1 fruit fly cellular context compared by ENCODE assay signal in the genomic region with DNA sequence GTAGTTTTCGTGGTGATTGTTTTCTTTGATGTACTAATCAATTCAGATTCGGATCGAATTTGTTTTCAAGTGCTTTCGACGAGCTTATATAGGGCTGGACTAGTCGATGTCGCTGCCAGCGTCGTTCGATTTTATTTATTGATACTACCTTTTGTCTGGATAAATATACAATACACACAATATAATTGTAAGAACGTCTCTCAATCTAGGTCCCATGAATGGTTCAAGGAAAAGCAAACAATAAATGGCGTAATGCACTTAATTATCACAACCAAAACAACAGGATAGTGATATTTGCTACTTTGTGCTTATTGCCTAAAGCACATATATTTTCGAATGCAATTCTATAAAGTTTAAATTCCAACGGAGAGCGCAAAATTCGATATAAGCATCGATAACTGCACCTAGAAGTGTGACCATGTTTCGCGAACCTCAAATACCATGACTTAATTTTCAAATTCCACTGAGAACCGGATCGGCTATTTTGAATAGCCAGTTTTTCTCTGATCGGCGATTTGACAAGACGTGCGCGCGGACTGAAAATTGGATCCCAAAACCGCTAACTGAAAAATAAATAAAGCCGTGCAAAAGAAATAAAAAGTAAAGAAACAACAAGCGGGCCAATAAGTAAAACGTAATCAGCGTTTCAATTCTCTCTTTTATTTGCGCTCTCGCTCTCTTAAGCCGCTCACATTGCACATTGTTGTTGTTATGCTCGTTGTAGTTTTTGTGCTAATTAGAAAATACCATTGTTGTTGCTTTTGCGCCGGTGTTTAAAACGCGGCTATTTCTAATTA.
TF ChIP-seq lines count a peak whose summit lies in the region.

A gene (minus strand): TSS at position 51 of the 797 bp plus-strand sequence.
A gene (plus strand): TSS at position 493 of the 797 bp plus-strand sequence.

TF ChIP-seq in whole organism, embryonic, 481 proteins besides CTCF, POLR2A, EP300 and RAD21 (continued from another document and continues in another):
- TF ChIP-seq MBD-R2 (GFP tag; IDR thresholded peaks at IDR 0.05; lab: Robert Waterston, UW) (no peak; the same call in 1 of the 2 replicates), gt (GFP tag; IDR thresholded peaks at IDR 0.05; lab: Robert Waterston, UW) (no peak), Side (GFP tag; optimal IDR thresholded peaks at IDR 0.05; lab: Kevin White, UChicago) (peak; percentile 22), pfk (GFP tag; optimal IDR thresholded peaks at IDR 0.05; lab: Kevin White, UChicago) (no peak), CG10431 (GFP tag; optimal IDR thresholded peaks at IDR 0.05; lab: Kevin White, UChicago) (no peak), CG8944 (GFP tag; optimal IDR thresholded peaks at IDR 0.05; lab: Kevin White, UChicago) (no peak), Nf-YC (tag; optimal IDR thresholded peaks at IDR 0.05; lab: Kevin White, UChicago) (no peak), ssp (GFP tag; IDR thresholded peaks at IDR 0.05; lab: Robert Waterston, UW) (no peak), CG1792 (GFP tag; optimal IDR thresholded peaks at IDR 0.05; lab: Kevin White, UChicago) (no peak), H15 (GFP tag; IDR thresholded peaks at IDR 0.05; lab: Robert Waterston, UW) (no peak), MESR4 (GFP tag; optimal IDR thresholded peaks at IDR 0.05; lab: Kevin White, UChicago) (peak; percentile 7), dysf (GFP tag; IDR thresholded peaks at IDR 0.05; lab: Robert Waterston, UW) (no peak), CG32767 (GFP tag; IDR thresholded peaks at IDR 0.05; lab: Robert Waterston, UW) (no peak), jing (GFP tag; optimal IDR thresholded peaks at IDR 0.05; lab: Kevin White, UChicago) (peak; percentile 0), CG2129 (GFP tag; IDR thresholded peaks at IDR 0.05; lab: Robert Waterston, UW; ENCODE audit: partially characterized antibody) (no peak), Meics (GFP tag; optimal IDR thresholded peaks at IDR 0.05; lab: Kevin White, UChicago) (no peak), CG30431 (GFP tag; optimal IDR thresholded peaks at IDR 0.05; lab: Kevin White, UChicago) (no peak), seq (GFP tag; IDR thresholded peaks at IDR 0.05; lab: Robert Waterston, UW) (no peak), CG8924 (tag; optimal IDR thresholded peaks at IDR 0.05; lab: Kevin White, UChicago) (peak; percentile 39), CG12659 (GFP tag; optimal IDR thresholded peaks at IDR 0.05; lab: Kevin White, UChicago) (peak; percentile 61), tup (GFP tag; optimal IDR thresholded peaks at IDR 0.05; lab: Kevin White, UChicago) (no peak), CG13296 (GFP tag; optimal IDR thresholded peaks at IDR 0.05; lab: Kevin White, UChicago) (peak; percentile 38), jumu (GFP tag; optimal IDR thresholded peaks at IDR 0.05; lab: Kevin White, UChicago) (no peak), odd (GFP tag; optimal IDR thresholded peaks at IDR 0.05; lab: Kevin White, UChicago) (no peak), sqz (GFP tag; optimal IDR thresholded peaks at IDR 0.05; lab: Kevin White, UChicago) (peak; percentile 6), Ets97D (GFP tag; optimal IDR thresholded peaks at IDR 0.05; lab: Kevin White, UChicago) (peak; percentile 41), CG6813 (GFP tag; optimal IDR thresholded peaks at IDR 0.05; lab: Kevin White, UChicago) (peak; percentile 9), CG9817 (tag; optimal IDR thresholded peaks at IDR 0.05; lab: Kevin White, UChicago) (no peak), cad (GFP tag; optimal IDR thresholded peaks at IDR 0.05; lab: Kevin White, UChicago) (no peak), emc (GFP tag; optimal IDR thresholded peaks at IDR 0.05; lab: Kevin White, UChicago) (no peak), sr (GFP tag; IDR thresholded peaks at IDR 0.05; lab: Robert Waterston, UW) (no peak; the same call in 2 of the 3 replicates), GATAe (GFP tag; conservative IDR thresholded peaks at IDR 0.05; lab: Robert Waterston, UW) (no peak), vvl (GFP tag; IDR thresholded peaks at IDR 0.05; lab: Robert Waterston, UW) (peak; percentile 72), hbn (GFP tag; IDR thresholded peaks at IDR 0.05; lab: Robert Waterston, UW; ENCODE audit: partially characterized antibody) (peak; percentile 47; the same call in 1 of the 2 replicates), NC2β (GFP tag; optimal IDR thresholded peaks at IDR 0.05; lab: Kevin White, UChicago) (no peak), tap (tag; optimal IDR thresholded peaks at IDR 0.05; lab: Kevin White, UChicago) (no peak), CG17186 (GFP tag; optimal IDR thresholded peaks at IDR 0.05; lab: Kevin White, UChicago) (peak; percentile 90), PHDP (tag; optimal IDR thresholded peaks at IDR 0.05; lab: Kevin White, UChicago) (peak; percentile 41), Chrac-16 (GFP tag; optimal IDR thresholded peaks at IDR 0.05; lab: Kevin White, UChicago) (no peak), CG5245 (GFP tag; optimal IDR thresholded peaks at IDR 0.05; lab: Kevin White, UChicago) (no peak), sob (GFP tag; IDR thresholded peaks at IDR 0.05; lab: Robert Waterston, UW) (peak; percentile 58; the same call in 1 of the 2 replicates), Deaf1 (tag; optimal IDR thresholded peaks at IDR 0.05; lab: Kevin White, UChicago) (no peak), CG3838 (GFP tag; optimal IDR thresholded peaks at IDR 0.05; lab: Kevin White, UChicago) (no peak), ken (GFP tag; IDR thresholded peaks at IDR 0.05; lab: Robert Waterston, UW) (no peak), D19B (GFP tag; optimal IDR thresholded peaks at IDR 0.05; lab: Kevin White, UChicago) (no peak), prd (optimal IDR thresholded peaks at IDR 0.05; lab: Kevin White, UChicago) (no peak), prd (GFP tag; IDR thresholded peaks at IDR 0.05; lab: Robert Waterston, UW) (no peak), CG32772 (GFP tag; IDR thresholded peaks at IDR 0.05; lab: Robert Waterston, UW) (no peak), nom (GFP tag; optimal IDR thresholded peaks at IDR 0.05; lab: Kevin White, UChicago) (peak; percentile 78), Antp (GFP tag; optimal IDR thresholded peaks at IDR 0.05; lab: Kevin White, UChicago) (no peak), HHEX (GFP tag; optimal IDR thresholded peaks at IDR 0.05; lab: Kevin White, UChicago) (no peak), yki (optimal IDR thresholded peaks at IDR 0.05; lab: Kevin White, UChicago) (no peak), CG2199 (GFP tag; IDR thresholded peaks at IDR 0.05; lab: Robert Waterston, UW) (no peak), Sry-β (GFP tag; optimal IDR thresholded peaks at IDR 0.05; lab: Kevin White, UChicago) (peak; percentile 25), dimm (GFP tag; IDR thresholded peaks at IDR 0.05; lab: Robert Waterston, UW) (no peak), da (GFP tag; optimal IDR thresholded peaks at IDR 0.05; lab: Kevin White, UChicago) (no peak), peb (GFP tag; IDR thresholded peaks at IDR 0.05; lab: Robert Waterston, UW) (no peak), CG10274 (GFP tag; optimal IDR thresholded peaks at IDR 0.05; lab: Kevin White, UChicago) (no peak), CG10959 (GFP tag; IDR thresholded peaks at IDR 0.05; lab: Robert Waterston, UW) (no peak), pita (GFP tag; optimal IDR thresholded peaks at IDR 0.05; lab: Kevin White, UChicago) (no peak), CG18262 (tag; optimal IDR thresholded peaks at IDR 0.05; lab: Kevin White, UChicago) (peak; percentile 17), inv (GFP tag; IDR thresholded peaks at IDR 0.05; lab: Robert Waterston, UW; ENCODE audit: partially characterized antibody) (no peak), rib (GFP tag; IDR thresholded peaks at IDR 0.05; lab: Robert Waterston, UW) (peak; percentile 60; the same call in 1 of the 2 replicates), Dfd (GFP tag; optimal IDR thresholded peaks at IDR 0.05; lab: Kevin White, UChicago) (no peak), NFAT (GFP tag; IDR thresholded peaks at IDR 0.05; lab: Robert Waterston, UW) (no peak), Ssrp (tag; optimal IDR thresholded peaks at IDR 0.05; lab: Kevin White, UChicago) (no peak), CG16813 (GFP tag; IDR thresholded peaks at IDR 0.05; lab: Robert Waterston, UW; ENCODE audit: partially characterized antibody) (no peak), amos (GFP tag; IDR thresholded peaks at IDR 0.05; lab: Robert Waterston, UW; ENCODE audit: partially characterized antibody) (peak; percentile 60), Six4 (GFP tag; optimal IDR thresholded peaks at IDR 0.05; lab: Kevin White, UChicago) (no peak), chn (GFP tag; optimal IDR thresholded peaks at IDR 0.05; lab: Kevin White, UChicago) (no peak), CG15269 (tag; optimal IDR thresholded peaks at IDR 0.05; lab: Kevin White, UChicago) (no peak), sens (GFP tag; lab: Kevin White, UChicago) (peak; percentile 83), CG12769 (tag; optimal IDR thresholded peaks at IDR 0.05; lab: Kevin White, UChicago) (no peak), CG11085 (GFP tag; IDR thresholded peaks at IDR 0.05; lab: Robert Waterston, UW) (no peak), Drgx (GFP tag; IDR thresholded peaks at IDR 0.05; lab: Robert Waterston, UW) (peak; percentile 44; the same call in 1 of the 2 replicates), Dll (GFP tag; IDR thresholded peaks at IDR 0.05; lab: Robert Waterston, UW; ENCODE audit: partially characterized antibody) (peak; percentile 30; the same call in 1 of the 4 replicates), bcd (GFP tag; optimal IDR thresholded peaks at IDR 0.05; lab: Kevin White, UChicago) (peak; percentile 24), ATbp (GFP tag; optimal IDR thresholded peaks at IDR 0.05; lab: Kevin White, UChicago) (peak; percentile 0), Awh (GFP tag; IDR thresholded peaks at IDR 0.05; lab: Robert Waterston, UW) (peak; percentile 70; the same call in 1 of the 2 replicates), CG15073 (GFP tag; optimal IDR thresholded peaks at IDR 0.05; lab: Kevin White, UChicago) (no peak), lov (optimal IDR thresholded peaks at IDR 0.05; lab: Kevin White, UChicago) (no peak), lov (GFP tag; IDR thresholded peaks at IDR 0.05; lab: Robert Waterston, UW) (no peak), schlank (tag; optimal IDR thresholded peaks at IDR 0.05; lab: Kevin White, UChicago) (no peak), wek (GFP tag; optimal IDR thresholded peaks at IDR 0.05; lab: Kevin White, UChicago) (peak; percentile 30), nau (GFP tag; optimal IDR thresholded peaks at IDR 0.05; lab: Kevin White, UChicago) (no peak), ara (GFP tag; IDR thresholded peaks at IDR 0.05; lab: Robert Waterston, UW) (no peak), CG42726 (GFP tag; IDR thresholded peaks at IDR 0.05; lab: Robert Waterston, UW; ENCODE audit: partially characterized antibody) (peak; percentile 67; the same call in 1 of the 2 replicates), Hmr (GFP tag; optimal IDR thresholded peaks at IDR 0.05; lab: Kevin White, UChicago) (no peak), tll (GFP tag; optimal IDR thresholded peaks at IDR 0.05; lab: Kevin White, UChicago) (no peak), gem (tag; optimal IDR thresholded peaks at IDR 0.05; lab: Kevin White, UChicago) (peak; percentile 79), dan (GFP tag; IDR thresholded peaks at IDR 0.05; lab: Robert Waterston, UW) (no peak), NK7.1 (GFP tag; optimal IDR thresholded peaks at IDR 0.05; lab: Kevin White, UChicago) (no peak), psq (GFP tag; optimal IDR thresholded peaks at IDR 0.05; lab: Kevin White, UChicago) (no peak), klu (GFP tag; IDR thresholded peaks at IDR 0.05; lab: Robert Waterston, UW) (no peak), CG12236 (GFP tag; optimal IDR thresholded peaks at IDR 0.05; lab: Kevin White, UChicago) (no peak), CG30403 (GFP tag; optimal IDR thresholded peaks at IDR 0.05; lab: Kevin White, UChicago) (no peak), Eip74EF (GFP tag; optimal IDR thresholded peaks at IDR 0.05; lab: Kevin White, UChicago) (peak in 1 of 2 experiments; percentile 36), ab (GFP tag; optimal IDR thresholded peaks at IDR 0.05; lab: Kevin White, UChicago) (no peak), HLH4C (GFP tag; IDR thresholded peaks at IDR 0.05; lab: Robert Waterston, UW; ENCODE audit: partially characterized antibody) (peak; percentile 38; the same call in 2 of the 3 replicates), org-1 (GFP tag; optimal IDR thresholded peaks at IDR 0.05; lab: Kevin White, UChicago) (no peak), CG3407 (GFP tag; optimal IDR thresholded peaks at IDR 0.05; lab: Kevin White, UChicago) (no peak), HLH54F (GFP tag; optimal IDR thresholded peaks at IDR 0.05; lab: Kevin White, UChicago) (no peak), E2f1 (GFP tag; IDR thresholded peaks at IDR 0.05; lab: Robert Waterston, UW) (no peak), ro (GFP tag; IDR thresholded peaks at IDR 0.05; lab: Robert Waterston, UW) (no peak), CG10979 (tag; optimal IDR thresholded peaks at IDR 0.05; lab: Kevin White, UChicago) (no peak), Pdp1 (GFP tag; optimal IDR thresholded peaks at IDR 0.05; lab: Kevin White, UChicago) (peak in 1 of 2 experiments; percentile 59), sd (tag; optimal IDR thresholded peaks at IDR 0.05; lab: Kevin White, UChicago) (peak; percentile 96), luna (GFP tag; optimal IDR thresholded peaks at IDR 0.05; lab: Kevin White, UChicago) (no peak), CG2875 (GFP tag; optimal IDR thresholded peaks at IDR 0.05; lab: Kevin White, UChicago) (no peak), CG7271 (tag; optimal IDR thresholded peaks at IDR 0.05; lab: Kevin White, UChicago) (no peak), knrl (GFP tag; IDR thresholded peaks at IDR 0.05; lab: Robert Waterston, UW; ENCODE audit: partially characterized antibody) (no peak; the same call in 1 of the 3 replicates), pho (GFP tag; optimal IDR thresholded peaks at IDR 0.05; lab: Kevin White, UChicago) (no peak), pan (optimal IDR thresholded peaks at IDR 0.05; lab: Kevin White, UChicago) (no peak), pan (GFP tag; optimal IDR thresholded peaks at IDR 0.05 in 1 of 2, IDR thresholded peaks at IDR 0.05 in 1 of 2) (peak in 1 of 2 experiments; percentile 33), vfl (GFP tag; optimal IDR thresholded peaks at IDR 0.05; lab: Kevin White, UChicago) (no peak), E2f2 (GFP tag; IDR thresholded peaks at IDR 0.05; lab: Robert Waterston, UW) (peak; percentile 91), CG8089 (GFP tag; optimal IDR thresholded peaks at IDR 0.05; lab: Kevin White, UChicago) (no peak), B-H2 (GFP tag; optimal IDR thresholded peaks at IDR 0.05; lab: Kevin White, UChicago) (peak; percentile 46), bab2 (GFP tag; optimal IDR thresholded peaks at IDR 0.05; lab: Kevin White, UChicago) (peak; percentile 2), Camta (GFP tag; optimal IDR thresholded peaks at IDR 0.05; lab: Kevin White, UChicago) (peak; percentile 43), CG15696 (tag; optimal IDR thresholded peaks at IDR 0.05; lab: Kevin White, UChicago) (no peak), scrt (GFP tag; optimal IDR thresholded peaks at IDR 0.05; lab: Kevin White, UChicago) (no peak), CG14710 (tag; optimal IDR thresholded peaks at IDR 0.05; lab: Kevin White, UChicago) (peak; percentile 23), tx (GFP tag; optimal IDR thresholded peaks at IDR 0.05; lab: Kevin White, UChicago) (no peak)
